Worm (Caenorhabditis elegans): ENCODE measurements around the gene ocr-3.

DNA sequence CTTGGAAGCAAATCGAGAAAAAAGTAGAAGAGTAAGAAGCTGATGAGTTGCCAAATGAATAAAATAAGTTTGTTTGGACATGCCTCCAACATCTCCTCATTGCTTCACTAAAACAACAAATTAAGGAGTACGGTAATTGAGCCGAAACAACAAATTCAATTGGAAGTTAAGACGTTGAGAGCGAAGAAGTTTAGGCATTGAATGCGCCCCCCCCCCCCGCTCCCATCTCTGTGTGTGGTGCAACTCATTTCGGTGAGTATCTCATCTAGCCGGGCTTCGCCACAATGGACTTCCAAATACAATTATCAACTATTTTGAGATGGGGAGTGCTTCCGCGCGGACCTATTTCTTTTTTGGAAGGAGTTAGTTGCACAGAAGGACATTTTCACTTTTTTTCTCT is 13.5 kb upstream of the ocr-3 start:
- TF ChIP-seq efl-1 (optimal IDR thresholded peaks at IDR 0.05), result no peak
- peak in 1 of 2 experiments; percentile 29 for TF ChIP-seq efl-1 (GFP tag; optimal IDR thresholded peaks at IDR 0.05 in 1 of 2)
- no peak for TF ChIP-seq jun-1 (tag; optimal IDR thresholded peaks at IDR 0.05)
- no peak for TF ChIP-seq ztf-11 (tag; optimal IDR thresholded peaks at IDR 0.05)
- no peak for TF ChIP-seq skn-1 (tag; optimal IDR thresholded peaks at IDR 0.05)

All from whole organism, L1 larva.